Fruit fly (Drosophila melanogaster): ENCODE results near the gene RYa-R.

Gene RYa-R

dm6 chr3R:26956376-26957062 lies 40.3 kb upstream of the RYa-R start:
- TF ChIP-seq lmd (GFP tag; IDR thresholded peaks at IDR 0.05), result no peak
- TF ChIP-seq CG34376 (GFP tag; optimal IDR thresholded peaks at IDR 0.05), result no peak
- TF ChIP-seq CG7357 (GFP tag; IDR thresholded peaks at IDR 0.05), result no peak
- no peak for TF ChIP-seq Side (GFP tag; optimal IDR thresholded peaks at IDR 0.05)
- TF ChIP-seq sc (optimal IDR thresholded peaks at IDR 0.05), result no peak
- no peak for TF ChIP-seq sc (GFP tag; optimal IDR thresholded peaks at IDR 0.05)
- TF ChIP-seq CG18262 (tag; optimal IDR thresholded peaks at IDR 0.05), result no peak
- no peak for TF ChIP-seq pan (optimal IDR thresholded peaks at IDR 0.05)
- no peak for TF ChIP-seq pan (GFP tag; optimal IDR thresholded peaks at IDR 0.05 in 1 of 2, IDR thresholded peaks at IDR 0.05 in 1 of 2)
- peak; percentile 20; the same call in 1 of the 2 replicates for TF ChIP-seq Bgb (GFP tag; IDR thresholded peaks at IDR 0.05; ENCODE audit: partially characterized antibody)
- TF ChIP-seq dan (GFP tag; IDR thresholded peaks at IDR 0.05), result no peak
- peak; percentile 3 for TF ChIP-seq CG1603 (tag; optimal IDR thresholded peaks at IDR 0.05)
- no peak for TF ChIP-seq inv (GFP tag; IDR thresholded peaks at IDR 0.05; ENCODE audit: partially characterized antibody)
- no peak for TF ChIP-seq croc (GFP tag; conservative IDR thresholded peaks at IDR 0.05)
- TF ChIP-seq YL-1 (GFP tag; optimal IDR thresholded peaks at IDR 0.05), result no peak
- TF ChIP-seq Deaf1 (tag; optimal IDR thresholded peaks at IDR 0.05), result no peak
- no peak for TF ChIP-seq CG33557 (GFP tag; optimal IDR thresholded peaks at IDR 0.05)
- TF ChIP-seq CG5180 (GFP tag; optimal IDR thresholded peaks at IDR 0.05), result no peak
- TF ChIP-seq nau (GFP tag; optimal IDR thresholded peaks at IDR 0.05), result no peak
- no peak for TF ChIP-seq CG3847 (GFP tag; IDR thresholded peaks at IDR 0.05)
- TF ChIP-seq Rfx (GFP tag; IDR thresholded peaks at IDR 0.05), result no peak
- TF ChIP-seq sens (GFP tag), result peak; percentile 62
- TF ChIP-seq CG8290 (GFP tag; optimal IDR thresholded peaks at IDR 0.05), result no peak
- TF ChIP-seq CG8290 (tag; optimal IDR thresholded peaks at IDR 0.05), result peak in 1 of 2 experiments; percentile 24
- TF ChIP-seq CG2199 (GFP tag; IDR thresholded peaks at IDR 0.05), result no peak
- TF ChIP-seq Sox100B (GFP tag; optimal IDR thresholded peaks at IDR 0.05), result no peak
- no peak for TF ChIP-seq CG10543 (GFP tag; optimal IDR thresholded peaks at IDR 0.05)
- no peak for TF ChIP-seq pho (GFP tag; optimal IDR thresholded peaks at IDR 0.05)
- TF ChIP-seq Neu2 (GFP tag; optimal IDR thresholded peaks at IDR 0.05; ENCODE audit: borderline replicate concordance), result no peak
- no peak for TF ChIP-seq aop (GFP tag; IDR thresholded peaks at IDR 0.05)
- no peak for TF ChIP-seq Fer1 (GFP tag; optimal IDR thresholded peaks at IDR 0.05)
- TF ChIP-seq CG14014 (GFP tag; IDR thresholded peaks at IDR 0.05), result no peak
- no peak for TF ChIP-seq Hmr (GFP tag; optimal IDR thresholded peaks at IDR 0.05)
- TF ChIP-seq E2f2 (GFP tag; IDR thresholded peaks at IDR 0.05), result peak; percentile 21; the same call in 1 of the 2 replicates
- TF ChIP-seq H15 (GFP tag; IDR thresholded peaks at IDR 0.05), result no peak
- no peak for TF ChIP-seq emc (GFP tag; optimal IDR thresholded peaks at IDR 0.05)
- no peak for TF ChIP-seq Hr51 (GFP tag; optimal IDR thresholded peaks at IDR 0.05)
- no peak for TF ChIP-seq Drgx (GFP tag; IDR thresholded peaks at IDR 0.05)
- TF ChIP-seq sqz (GFP tag; optimal IDR thresholded peaks at IDR 0.05), result peak; percentile 12
- TF ChIP-seq hkb (optimal IDR thresholded peaks at IDR 0.05), result peak; percentile 25
- TF ChIP-seq hkb (GFP tag; IDR thresholded peaks at IDR 0.05), result no peak
- no peak for TF ChIP-seq Awh (GFP tag; IDR thresholded peaks at IDR 0.05)
- TF ChIP-seq onecut (GFP tag; IDR thresholded peaks at IDR 0.05), result no peak; the same call in 1 of the 2 replicates
- TF ChIP-seq abd-A (tag; optimal IDR thresholded peaks at IDR 0.05), result no peak
- TF ChIP-seq CG16863 (GFP tag; optimal IDR thresholded peaks at IDR 0.05), result no peak
- TF ChIP-seq CG8089 (GFP tag; optimal IDR thresholded peaks at IDR 0.05), result no peak
- no peak for TF ChIP-seq HLH4C (GFP tag; IDR thresholded peaks at IDR 0.05; ENCODE audit: partially characterized antibody)
- no peak for TF ChIP-seq CG10462 (GFP tag; optimal IDR thresholded peaks at IDR 0.05)
- no peak for TF ChIP-seq CG7271 (tag; optimal IDR thresholded peaks at IDR 0.05)
- no peak for TF ChIP-seq CG6813 (GFP tag; optimal IDR thresholded peaks at IDR 0.05)
- TF ChIP-seq CG7745 (tag; optimal IDR thresholded peaks at IDR 0.05), result no peak

Data from whole organism, embryonic.